Worm (Caenorhabditis elegans): ENCODE data around the gene prp-18.

DNA sequence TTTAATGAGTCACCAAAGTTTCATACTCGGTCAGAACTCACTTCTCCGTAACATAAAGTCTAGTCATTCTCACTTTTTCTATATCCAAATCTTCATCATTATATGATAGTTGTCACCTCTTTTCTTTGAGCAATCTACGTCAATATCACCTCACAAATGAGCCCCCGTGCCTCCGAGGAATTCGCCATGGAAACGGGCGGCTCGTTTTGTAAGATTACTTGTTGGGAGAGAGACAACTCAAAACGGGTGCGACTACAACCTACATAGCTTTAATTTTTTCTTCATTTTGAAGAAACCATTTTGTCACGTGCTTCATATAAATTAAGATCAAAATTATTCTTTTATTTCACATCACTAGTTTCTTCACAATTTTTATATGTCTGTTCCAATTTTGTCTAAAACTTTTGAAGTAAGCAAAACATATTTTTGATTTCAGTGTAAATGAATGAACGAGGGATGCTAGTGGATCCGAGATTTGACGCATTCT, 5.2 kb downstream of the prp-18 start, which contains the start of gene nhr-4:
- no peak for TF ChIP-seq fos-1 (tag; optimal IDR thresholded peaks at IDR 0.05)
- TF ChIP-seq nhr-237 (tag; optimal IDR thresholded peaks at IDR 0.05): no peak
- no peak for TF ChIP-seq nhr-76 (tag; optimal IDR thresholded peaks at IDR 0.05)
- no peak for TF ChIP-seq ceh-9 (tag; optimal IDR thresholded peaks at IDR 0.05)
- TF ChIP-seq elt-1 (tag; optimal IDR thresholded peaks at IDR 0.05): no peak
- no peak for TF ChIP-seq ztf-11 (tag; optimal IDR thresholded peaks at IDR 0.05)
- no peak for TF ChIP-seq R02D3.7 (tag; optimal IDR thresholded peaks at IDR 0.05)
- no peak for TF ChIP-seq pha-4 (tag; optimal IDR thresholded peaks at IDR 0.05)
- no peak for TF ChIP-seq tbx-2 (tag; optimal IDR thresholded peaks at IDR 0.05)
- TF ChIP-seq nhr-28 (tag; optimal IDR thresholded peaks at IDR 0.05): no peak
- TF ChIP-seq ama-1 (optimal IDR thresholded peaks at IDR 0.05): no peak
- no peak for TF ChIP-seq elt-3 (tag; optimal IDR thresholded peaks at IDR 0.05)
- no peak for TF ChIP-seq snpc-4 (tag; optimal IDR thresholded peaks at IDR 0.05)

Data from whole organism, L3 larva.